Worm (Caenorhabditis elegans): Measurements from ENCODE around the gene C24A3.4.

The C24A3.4 gene

ce11 chrX:8991856-8992456 is at the start of gene C24A3.4:
Gene C24A3.4 (plus strand): TSS chrX:8992406.
- TF ChIP-seq mbf-1 (tag; optimal IDR thresholded peaks at IDR 0.05) (no peak), nhr-11 (tag; optimal IDR thresholded peaks at IDR 0.05) (no peak), elt-1 (tag; optimal IDR thresholded peaks at IDR 0.05) (no peak), ztf-11 (tag; optimal IDR thresholded peaks at IDR 0.05) (no peak), ceh-82 (tag; optimal IDR thresholded peaks at IDR 0.05) (no peak), R02D3.7 (tag; optimal IDR thresholded peaks at IDR 0.05) (no peak), lin-39 (tag; optimal IDR thresholded peaks at IDR 0.05) (no peak), gmeb-1 (tag; optimal IDR thresholded peaks at IDR 0.05) (no peak), aly-2 (tag; optimal IDR thresholded peaks at IDR 0.05) (no peak), crh-2 (tag; optimal IDR thresholded peaks at IDR 0.05) (no peak), zag-1 (tag; optimal IDR thresholded peaks at IDR 0.05) (no peak), nhr-23 (tag; optimal IDR thresholded peaks at IDR 0.05) (no peak), unc-39 (tag; optimal IDR thresholded peaks at IDR 0.05) (no peak), ama-1 (optimal IDR thresholded peaks at IDR 0.05) (no peak), blmp-1 (tag; optimal IDR thresholded peaks at IDR 0.05; ENCODE audit: insufficient read depth) (no peak), sma-9 (GFP tag; optimal IDR thresholded peaks at IDR 0.05) (no peak), sma-9 (tag; optimal IDR thresholded peaks at IDR 0.05) (no peak), ZK546.5 (tag; optimal IDR thresholded peaks at IDR 0.05) (no peak), nhr-77 (tag; optimal IDR thresholded peaks at IDR 0.05) (no peak), nhr-237 (tag; optimal IDR thresholded peaks at IDR 0.05) (no peak)

- no peak for TF ChIP-seq lin-39 (tag; optimal IDR thresholded peaks at IDR 0.05)
- TF ChIP-seq sma-9 (GFP tag; optimal IDR thresholded peaks at IDR 0.05): peak; percentile 22
- TF ChIP-seq sma-9 (tag; optimal IDR thresholded peaks at IDR 0.05): no peak
- TF ChIP-seq gmeb-1 (tag; optimal IDR thresholded peaks at IDR 0.05): peak; percentile 23
These were observed 48.1 kb upstream of the C24A3.4 start for ce11 chrX:8944078-8944477.

- TF ChIP-seq crh-2 (tag; optimal IDR thresholded peaks at IDR 0.05) (no peak), lin-11 (tag; optimal IDR thresholded peaks at IDR 0.05) (no peak), lin-13 (GFP tag; optimal IDR thresholded peaks at IDR 0.05) (no peak)
These were observed 47.2 kb upstream of the C24A3.4 start for ce11 chrX:8945011-8945410.

- TF ChIP-seq alr-1 (tag; optimal IDR thresholded peaks at IDR 0.05): no peak
- no peak for TF ChIP-seq ceh-16 (tag; optimal IDR thresholded peaks at IDR 0.05)
- TF ChIP-seq C34F6.9 (tag; optimal IDR thresholded peaks at IDR 0.05): no peak
- TF ChIP-seq nhr-12 (tag; optimal IDR thresholded peaks at IDR 0.05): no peak
These were observed 41.6 kb upstream of the C24A3.4 start, which contains the start of gene trk-1 for ce11 chrX:8950507-8951028. Gene trk-1 (minus strand): TSS chrX:8950978.

- peak; percentile 8 for TF ChIP-seq snpc-4 (tag; optimal IDR thresholded peaks at IDR 0.05)
- TF ChIP-seq Y55F3AM.14 (GFP tag; optimal IDR thresholded peaks at IDR 0.05): peak; percentile 18
- TF ChIP-seq F13H6.1 (tag; optimal IDR thresholded peaks at IDR 0.05): peak; percentile 6
- peak in 1 of 2 experiments; percentile 15 for TF ChIP-seq lsy-2 (tag; optimal IDR thresholded peaks at IDR 0.05)
- no peak for TF ChIP-seq peb-1 (tag; optimal IDR thresholded peaks at IDR 0.05)
- no peak for TF ChIP-seq sma-3 (GFP tag; optimal IDR thresholded peaks at IDR 0.05)
- peak; percentile 47 for TF ChIP-seq unc-55 (GFP tag; optimal IDR thresholded peaks at IDR 0.05)
These were observed 40.2 kb upstream of the C24A3.4 start for ce11 chrX:8952007-8952406.

ce11 chrX:8953011-8953410 is 39.2 kb upstream of the C24A3.4 start:
- no peak for TF ChIP-seq nhr-11 (tag; optimal IDR thresholded peaks at IDR 0.05)
- no peak for TF ChIP-seq crh-2 (tag; optimal IDR thresholded peaks at IDR 0.05)
- TF ChIP-seq C34F6.9 (tag; optimal IDR thresholded peaks at IDR 0.05): no peak
- TF ChIP-seq egl-27 (tag; optimal IDR thresholded peaks at IDR 0.05): no peak
- TF ChIP-seq gmeb-1 (tag; optimal IDR thresholded peaks at IDR 0.05): no peak
- no peak for TF ChIP-seq mdl-1 (tag; optimal IDR thresholded peaks at IDR 0.05)
- no peak for TF ChIP-seq unc-62 (GFP tag; optimal IDR thresholded peaks at IDR 0.05)
- no peak for TF ChIP-seq ZK546.5 (tag; optimal IDR thresholded peaks at IDR 0.05)
- TF ChIP-seq ceh-16 (tag; optimal IDR thresholded peaks at IDR 0.05): no peak
- TF ChIP-seq lin-11 (tag; optimal IDR thresholded peaks at IDR 0.05): no peak
- no peak for TF ChIP-seq lin-13 (GFP tag; optimal IDR thresholded peaks at IDR 0.05)
- TF ChIP-seq ztf-4 (tag; optimal IDR thresholded peaks at IDR 0.05): no peak
- no peak for TF ChIP-seq ztf-1 (GFP tag; conservative IDR thresholded peaks at IDR 0.05)
